Worm (Caenorhabditis elegans) whole organism, early embryonic: ENCODE measurements around the gene ins-35.

Experiments
- ama-1 ChIP-seq: fragments of 150-350 bp; optimal IDR thresholded peaks from 2 replicates; lab custom pipeline; 2014
- ets-7 ChIP-seq: sonication (generic microtip); optimal IDR thresholded peaks from 2 replicates; lab custom pipeline; 2016; ENCODE audit warnings: missing genotype, missing genetic modification characterization, missing compliant biosample characterization
- flt-1 ChIP-seq: fragments of 200-800 bp; sonication (Bioruptor generic); IDR thresholded peaks from 2 replicates; pipeline ENCODE4 v1.3.6; 2022; ENCODE audit warnings: missing genetic modification characterization, missing compliant biosample characterization
- hmbx-1 ChIP-seq: sonication (generic microtip); optimal IDR thresholded peaks from 2 replicates; lab custom pipeline; 2016; ENCODE audit warnings: mild to moderate bottlenecking, missing genetic modification characterization, missing compliant biosample characterization
- hmg-4 ChIP-seq: fragments of 200-800 bp; sonication (Bioruptor generic); optimal IDR thresholded peaks from 2 replicates; lab custom pipeline; 2018; ENCODE audit warnings: mild to moderate bottlenecking, missing genetic modification characterization, missing compliant biosample characterization
- hnd-1 ChIP-seq: sonication (generic microtip); optimal IDR thresholded peaks from 2 replicates; lab custom pipeline; 2016; ENCODE audit warnings: missing genetic modification characterization, missing compliant biosample characterization
- pes-1 ChIP-seq: fragments of 200-800 bp; sonication (Bioruptor generic); IDR thresholded peaks from 2 replicates; pipeline ENCODE4 v1.3.6; 2022; ENCODE audit warnings: missing genetic modification reagents, missing genetic modification characterization, missing compliant biosample characterization
- sea-1 ChIP-seq: fragments of 200-800 bp; sonication (Bioruptor generic); conservative IDR thresholded peaks from 2 replicates; pipeline ENCODE4 v1.3.6; 2022; ENCODE audit warnings: missing genetic modification characterization, missing compliant biosample characterization
- tbx-11 ChIP-seq: fragments of 200-800 bp; sonication (Bioruptor generic); IDR thresholded peaks from 2 replicates; pipeline ENCODE4 v1.3.6; 2022; ENCODE audit warnings: missing genetic modification characterization, missing compliant biosample characterization
- tbx-37 ChIP-seq: fragments of 200-800 bp; sonication (Bioruptor generic); conservative IDR thresholded peaks from 2 replicates; pipeline ENCODE4 v1.3.6; 2022; ENCODE audit warnings: missing genetic modification reagents, missing genetic modification characterization, missing compliant biosample characterization

- TF ChIP-seq tbx-37 (GFP tag; lab: Robert Waterston, UW) (no peak), ama-1 (lab: Kevin White, UChicago) (no peak), tbx-11 (GFP tag; lab: Robert Waterston, UW) (no peak), pes-1 (GFP tag; lab: Robert Waterston, UW) (no peak), hmg-4 (GFP tag; lab: Kevin White, UChicago) (no peak), sea-1 (no peak), hnd-1 (tag; lab: Kevin White, UChicago) (no peak), ets-7 (no peak), hmbx-1 (tag; lab: Kevin White, UChicago) (no peak), flt-1 (GFP tag; lab: Robert Waterston, UW) (no peak)
Measured at ce11 chrV:20374484-20374883, 852 bp upstream of the ins-35 start.
